Fruit fly (Drosophila melanogaster): ENCODE results near the gene Fuca.
A peak's percentile ranks its signal among the peaks of the same experiment; 100 is the strongest.

Gene Fuca

DNA sequence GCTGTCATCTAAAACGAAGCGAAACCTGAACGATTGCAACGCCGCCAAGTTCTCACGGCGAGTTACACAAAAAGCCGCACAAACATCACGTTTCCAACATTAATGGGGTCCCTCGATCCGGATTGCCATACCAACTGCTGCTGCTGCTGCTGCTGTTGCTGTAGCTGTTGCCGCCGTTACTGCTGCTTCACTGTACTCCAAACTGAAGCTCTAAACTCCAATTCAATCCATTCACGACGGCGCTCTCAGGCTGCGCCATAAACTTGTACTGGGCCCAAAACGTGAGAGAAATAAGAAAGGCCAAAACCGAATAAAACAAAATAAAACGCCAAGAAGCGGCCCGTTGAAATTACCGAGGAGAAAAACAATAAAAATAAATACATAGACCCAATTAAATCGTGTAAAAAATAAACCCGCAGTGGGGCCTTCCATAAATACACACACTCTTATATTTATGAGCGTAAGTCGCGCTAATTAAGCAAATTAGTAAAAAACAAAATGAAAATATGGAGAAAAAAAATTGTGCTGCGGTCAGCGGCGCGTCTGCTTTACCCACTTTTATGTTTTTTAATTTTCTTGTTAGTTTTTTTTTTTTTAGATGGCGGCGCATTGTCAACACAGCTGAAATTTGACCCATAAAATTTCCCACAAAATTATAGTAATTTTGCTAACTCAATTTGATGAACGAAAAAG lies 24.9 kb upstream of the Fuca start:
- no peak for TF ChIP-seq noc (tag; optimal IDR thresholded peaks at IDR 0.05)

DNA sequence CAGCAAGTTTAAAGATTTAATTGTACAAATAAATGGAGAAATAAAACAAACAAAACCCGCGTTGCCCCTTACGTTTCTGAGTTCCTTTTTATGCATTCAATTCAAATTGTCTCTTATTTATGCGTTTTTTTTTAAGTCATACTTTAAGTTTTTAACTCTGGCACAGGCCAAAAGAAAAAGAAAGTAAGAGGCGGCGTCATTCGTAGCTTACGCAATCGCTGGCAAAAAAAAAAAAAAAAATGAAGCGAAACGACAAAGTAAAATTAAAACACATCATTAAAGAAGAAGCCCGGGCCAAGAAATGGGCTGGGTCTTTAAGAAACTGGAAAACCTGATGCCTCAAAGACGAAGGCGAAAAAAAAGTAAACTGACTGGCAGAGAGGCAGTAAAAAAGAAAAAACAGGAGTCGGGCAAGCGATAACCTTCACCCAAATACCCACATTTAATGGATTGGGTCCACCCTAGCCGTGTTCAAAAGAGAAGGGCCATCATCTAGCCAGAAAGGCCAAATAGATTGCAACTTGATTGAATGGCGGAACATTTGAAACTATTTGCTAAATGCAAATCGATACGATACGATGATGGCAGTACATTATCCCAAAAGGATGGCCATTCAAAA lies 21.3 kb upstream of the Fuca start:
- no peak for TF ChIP-seq noc (tag; optimal IDR thresholded peaks at IDR 0.05)

DNA sequence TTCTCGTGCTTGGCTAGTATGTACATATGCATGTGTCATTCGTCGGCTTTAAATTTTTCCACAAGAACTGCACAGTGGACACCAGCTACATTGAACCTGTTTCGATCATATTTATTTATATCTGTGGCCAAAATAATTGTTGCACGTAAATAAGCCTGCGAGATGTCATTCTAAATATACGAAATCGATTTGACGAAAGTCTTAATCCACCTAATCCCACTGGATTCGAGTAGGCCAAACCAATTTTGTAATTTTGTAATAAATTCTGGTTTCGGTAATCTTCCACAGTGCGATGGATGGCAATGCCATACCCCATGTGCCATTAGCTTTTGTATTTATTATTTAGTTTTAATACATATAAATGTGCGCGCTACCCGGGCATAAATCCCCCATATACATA lies 20.4 kb upstream of the Fuca start:
- peak; percentile 50 for TF ChIP-seq noc (tag; optimal IDR thresholded peaks at IDR 0.05)

DNA sequence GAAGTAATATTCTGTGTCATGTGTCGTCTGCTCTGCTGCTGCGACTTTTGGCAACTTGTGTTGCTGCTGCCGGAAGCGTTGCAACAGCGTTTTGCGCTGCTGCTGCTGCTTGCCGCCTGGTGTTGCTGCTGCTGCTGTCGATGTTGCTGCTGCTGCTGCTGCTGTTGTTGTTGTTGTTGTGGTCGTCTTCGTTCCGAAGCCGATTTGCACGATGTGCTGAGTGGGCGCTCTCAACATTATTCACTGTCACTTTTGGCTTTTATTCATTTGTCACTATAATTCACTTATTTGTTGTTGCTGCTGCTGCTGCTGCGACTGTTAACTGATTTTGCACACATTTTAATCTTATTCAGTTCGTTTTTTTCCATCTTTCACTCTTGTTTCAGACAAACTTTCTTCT lies 19.9 kb upstream of the Fuca start:
- TF ChIP-seq noc (tag; optimal IDR thresholded peaks at IDR 0.05), result no peak

DNA sequence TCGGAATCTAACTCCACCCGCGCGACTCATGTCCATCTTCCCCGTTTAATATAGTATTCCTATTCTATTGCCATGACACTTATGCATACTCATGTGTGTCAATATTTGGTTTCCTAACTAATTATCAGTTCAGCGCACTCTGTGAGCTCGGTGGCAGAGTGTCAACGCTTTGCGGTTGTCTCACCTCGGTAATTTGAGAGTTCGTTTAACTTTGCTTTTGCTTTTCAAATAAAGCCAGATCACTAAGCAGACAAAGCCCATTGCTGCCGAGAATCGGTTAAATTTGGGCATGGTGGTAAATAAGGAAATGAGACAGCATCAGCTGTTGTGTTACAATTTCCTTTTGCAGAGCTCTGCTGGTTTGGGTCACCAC lies 17.8 kb upstream of the Fuca start:
- TF ChIP-seq noc (tag; optimal IDR thresholded peaks at IDR 0.05), result no peak

DNA sequence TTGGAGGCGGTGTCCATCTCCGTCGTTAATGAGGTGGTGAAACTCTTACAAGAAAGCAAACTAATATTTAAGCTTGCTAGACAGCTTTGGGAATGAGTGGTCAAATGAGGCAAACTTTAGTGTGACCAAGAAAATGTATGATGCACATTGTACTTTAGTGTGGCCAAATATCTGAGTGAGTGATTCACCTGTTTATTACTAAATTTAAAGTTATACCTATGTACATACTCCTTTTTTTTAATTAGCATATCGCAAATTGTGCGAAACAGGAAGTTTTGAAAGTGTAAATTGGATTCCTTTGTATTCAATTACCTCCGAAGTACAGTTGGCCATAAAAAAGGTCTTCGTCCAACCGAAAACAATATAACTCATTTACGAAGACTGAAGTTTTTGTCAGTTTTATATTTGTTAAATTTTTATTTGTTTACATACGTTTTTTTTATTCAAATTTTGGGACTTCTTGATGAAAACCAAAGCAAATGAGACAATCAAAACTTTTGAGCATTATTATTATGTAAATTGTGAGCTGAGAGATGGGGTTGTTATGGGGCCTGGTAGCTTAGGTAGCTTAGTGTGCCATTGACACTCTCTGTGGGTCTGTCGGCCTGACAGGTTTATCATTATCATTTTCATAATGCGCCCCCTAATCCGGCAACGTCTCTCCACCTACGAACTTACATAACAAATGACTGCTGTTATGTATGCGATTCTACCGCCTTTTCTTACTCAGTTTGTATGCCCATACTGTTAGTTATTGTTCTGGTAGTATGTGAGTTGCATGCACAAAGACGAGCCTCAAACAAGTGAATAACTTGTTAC lies 17.2 kb upstream of the Fuca start:
- TF ChIP-seq noc (tag; optimal IDR thresholded peaks at IDR 0.05), result no peak

DNA sequence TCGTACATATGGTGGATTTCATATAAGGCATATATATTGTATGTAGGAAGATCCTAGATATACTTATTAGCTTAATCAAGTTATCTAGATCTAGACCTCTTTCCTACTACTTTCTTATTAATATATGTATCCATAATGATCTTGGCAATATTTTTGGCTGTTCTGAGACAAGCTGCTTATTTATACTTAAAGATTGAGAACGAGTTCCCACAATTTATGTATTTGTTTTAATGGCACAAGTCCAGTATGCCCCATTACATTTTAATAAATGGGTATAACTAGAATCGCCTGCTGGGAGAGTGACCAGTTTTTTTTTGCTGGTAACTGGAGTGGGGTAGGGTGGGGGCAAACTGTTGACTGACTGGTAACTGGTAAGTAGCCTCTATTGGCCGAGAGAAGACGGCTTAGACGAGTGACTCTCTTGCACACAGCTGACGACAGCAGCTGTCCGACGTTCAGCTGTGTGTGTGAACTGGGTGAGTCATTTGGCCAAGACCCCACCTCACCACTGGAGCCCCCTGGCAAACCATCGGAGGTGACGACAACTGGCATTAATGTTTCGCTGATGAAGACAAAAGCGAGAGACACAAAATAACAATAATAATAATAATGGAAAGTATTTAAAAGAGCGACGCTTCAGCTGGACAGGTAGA lies 14.4 kb upstream of the Fuca start:
- TF ChIP-seq noc (tag; optimal IDR thresholded peaks at IDR 0.05), result no peak

DNA sequence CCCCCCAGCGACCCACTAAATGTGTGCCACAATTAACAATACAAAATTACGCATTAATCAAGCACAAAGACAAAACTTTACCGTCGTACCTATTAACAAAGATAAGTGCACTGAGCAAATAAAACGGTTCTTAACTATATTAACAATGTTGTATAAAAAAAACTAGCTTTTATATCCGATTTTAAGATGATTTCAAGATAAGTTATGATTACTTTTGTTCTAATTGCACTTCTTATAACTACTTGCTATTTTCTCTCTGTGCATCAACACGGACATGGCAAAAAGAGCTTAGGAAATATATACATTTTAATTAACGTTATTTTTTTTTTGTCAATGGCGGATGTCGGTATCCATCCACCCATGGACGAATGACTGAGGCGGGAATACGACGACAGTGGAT lies 13.6 kb upstream of the Fuca start:
- no peak for TF ChIP-seq noc (tag; optimal IDR thresholded peaks at IDR 0.05)

DNA sequence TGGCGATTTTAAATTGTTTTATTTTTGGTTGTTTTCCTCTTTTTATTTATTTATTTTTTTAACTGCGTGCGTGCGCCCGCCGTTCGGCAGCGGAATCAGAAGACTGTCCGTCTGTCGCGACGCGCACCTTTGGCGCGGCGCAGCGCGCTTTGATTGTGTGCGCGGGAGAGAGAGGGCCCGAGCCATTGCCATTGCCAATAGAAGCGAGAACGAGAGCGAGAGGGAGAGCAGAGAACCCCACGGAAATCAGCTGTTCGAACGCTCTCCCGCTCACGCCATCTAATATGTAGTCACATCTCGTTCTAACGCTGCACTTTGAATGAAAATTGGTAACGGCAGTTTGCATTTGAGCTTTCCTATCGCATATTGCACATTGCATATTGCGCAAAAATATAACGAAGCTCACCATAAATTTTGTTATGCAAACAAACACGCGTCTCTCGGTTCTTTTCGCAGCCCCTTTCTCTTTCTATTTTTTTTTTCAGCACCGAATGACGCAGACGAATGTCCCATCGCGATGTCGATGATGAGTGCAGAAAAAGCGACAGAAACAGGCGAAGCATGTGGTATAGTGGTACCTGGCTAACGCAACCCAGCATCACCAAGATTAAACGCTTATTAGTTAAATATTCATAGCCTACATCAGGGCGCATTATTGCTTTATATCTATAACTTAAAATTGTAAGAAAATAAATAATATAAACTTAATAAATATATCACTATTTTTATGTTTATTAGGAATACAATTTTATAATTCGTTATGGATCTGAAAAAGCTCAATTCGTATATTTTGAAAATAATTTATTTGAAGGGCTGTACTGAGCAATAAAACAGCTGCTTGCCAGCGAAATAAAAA lies 12.1 kb upstream of the Fuca start:
- TF ChIP-seq noc (tag; optimal IDR thresholded peaks at IDR 0.05), result peak; percentile 73

DNA sequence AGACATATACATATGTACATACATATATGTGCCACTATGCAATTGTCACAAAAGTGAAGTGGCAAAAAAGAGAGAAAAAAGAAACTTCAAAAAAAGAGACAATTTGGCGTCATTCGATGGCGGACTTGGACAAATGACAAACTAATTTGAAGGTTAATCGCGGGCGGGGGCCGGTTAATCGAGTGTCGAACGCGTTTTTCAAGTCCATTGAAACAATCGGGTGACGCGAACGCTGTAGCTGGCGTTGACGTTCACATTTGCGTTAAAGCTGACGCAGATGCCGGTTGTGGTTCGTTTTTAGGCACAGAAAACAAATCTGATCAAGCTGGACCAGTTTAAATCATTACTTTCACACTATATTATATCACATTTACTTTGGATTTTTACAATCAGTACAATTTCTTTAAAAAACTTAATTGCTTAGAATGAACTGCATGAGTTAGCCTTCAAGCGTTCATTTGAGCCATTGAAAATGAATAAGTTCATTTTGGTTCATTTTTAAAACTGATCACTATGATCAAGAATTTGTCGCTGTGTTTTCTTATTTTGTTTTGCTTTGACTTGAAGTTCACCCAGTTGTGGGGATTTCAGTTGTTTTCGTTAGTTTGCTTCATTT lies 11.3 kb upstream of the Fuca start:
- TF ChIP-seq noc (tag; optimal IDR thresholded peaks at IDR 0.05), result peak; percentile 62

DNA sequence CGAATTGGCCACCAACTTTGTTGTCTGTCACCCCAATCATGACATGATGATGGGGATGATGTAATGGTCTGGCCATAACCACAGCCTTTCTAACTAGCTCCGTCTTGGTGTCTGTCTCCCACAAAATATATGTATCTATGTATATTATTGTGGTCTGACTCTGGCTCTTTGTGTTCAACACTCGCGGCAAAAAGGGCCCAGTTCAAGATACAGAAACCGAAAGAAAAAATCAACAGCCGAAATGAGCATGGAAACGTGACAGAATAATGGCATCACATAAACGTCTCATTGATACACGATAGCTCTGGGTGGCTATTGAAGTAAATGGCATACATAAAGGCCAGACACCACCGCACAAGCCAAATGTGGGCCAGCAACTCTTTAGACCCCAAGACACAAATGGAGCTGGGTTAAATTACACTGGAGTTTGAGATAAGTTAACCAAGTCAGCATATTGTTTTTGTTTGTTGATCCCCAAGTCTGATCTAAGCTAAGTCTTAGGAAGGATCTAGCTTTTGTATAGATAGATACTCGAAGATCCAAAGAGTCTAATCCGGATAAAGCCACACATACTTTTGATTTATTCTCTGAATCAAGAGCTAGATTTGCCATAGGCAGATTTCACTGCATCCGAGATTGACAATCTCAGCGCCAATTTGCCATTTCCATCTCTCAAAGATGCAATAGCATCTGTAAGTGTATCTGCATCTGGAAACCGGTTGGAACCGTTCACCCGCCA lies 9.7 kb upstream of the Fuca start:
- no peak for TF ChIP-seq noc (tag; optimal IDR thresholded peaks at IDR 0.05)

DNA sequence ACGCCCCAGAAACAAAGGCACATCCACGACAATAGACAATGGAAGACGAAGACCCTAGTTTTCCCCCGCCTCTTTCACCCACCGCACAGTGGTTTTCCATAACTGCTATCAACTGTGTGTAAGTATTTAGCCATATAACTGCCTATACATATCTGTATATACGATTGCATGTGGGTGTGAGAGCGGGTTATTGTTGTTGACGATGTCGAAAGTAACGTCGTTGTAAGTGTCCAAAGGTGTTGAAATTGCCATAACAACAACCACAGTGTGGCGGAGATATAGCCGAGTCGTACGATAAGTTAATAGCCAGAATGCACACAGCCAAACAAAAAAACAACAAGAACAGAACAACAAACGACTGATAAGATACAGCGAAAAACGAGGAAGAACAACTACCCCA lies 8.8 kb upstream of the Fuca start:
- no peak for TF ChIP-seq noc (tag; optimal IDR thresholded peaks at IDR 0.05)

DNA sequence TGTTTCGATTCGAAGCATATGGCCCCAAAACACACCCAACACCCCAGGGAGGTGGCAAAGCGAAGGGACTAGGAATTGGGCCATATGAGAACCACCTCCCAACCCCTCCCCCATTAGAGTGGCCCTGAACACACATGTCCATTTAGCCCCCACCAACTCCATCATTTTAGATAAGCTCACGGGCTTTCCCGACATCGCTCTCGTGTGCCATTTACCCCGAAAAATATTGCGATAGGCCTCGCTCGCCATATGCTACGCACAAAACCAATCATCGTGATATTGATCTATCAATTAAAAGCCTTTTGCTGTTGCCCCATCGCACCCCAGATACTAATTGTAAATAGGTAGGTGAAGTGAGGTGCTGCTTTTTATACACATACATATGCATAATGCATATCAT lies 7.9 kb upstream of the Fuca start:
- TF ChIP-seq noc (tag; optimal IDR thresholded peaks at IDR 0.05), result no peak

DNA sequence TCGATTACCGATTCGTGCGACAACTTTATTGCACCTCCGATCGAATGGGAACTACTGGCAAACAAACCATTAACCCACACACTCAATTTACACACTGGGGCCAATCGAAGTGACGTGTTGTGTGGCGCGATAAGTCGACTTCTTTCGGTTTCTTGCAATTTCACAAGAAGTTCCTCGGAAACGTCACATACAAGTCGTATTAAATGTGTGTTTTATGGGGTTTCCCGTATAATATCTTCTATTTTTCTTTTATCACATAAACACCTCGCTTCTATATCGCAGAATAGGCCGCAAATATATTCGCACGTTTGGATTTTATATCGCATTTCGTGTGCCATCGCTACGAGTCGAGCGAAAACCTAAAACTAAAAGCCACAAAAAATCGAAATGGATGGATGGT lies 7.2 kb upstream of the Fuca start:
- no peak for TF ChIP-seq noc (tag; optimal IDR thresholded peaks at IDR 0.05)
